Worm (Caenorhabditis elegans): Measurements from ENCODE around the gene swsn-3.

The swsn-3 gene

DNA sequence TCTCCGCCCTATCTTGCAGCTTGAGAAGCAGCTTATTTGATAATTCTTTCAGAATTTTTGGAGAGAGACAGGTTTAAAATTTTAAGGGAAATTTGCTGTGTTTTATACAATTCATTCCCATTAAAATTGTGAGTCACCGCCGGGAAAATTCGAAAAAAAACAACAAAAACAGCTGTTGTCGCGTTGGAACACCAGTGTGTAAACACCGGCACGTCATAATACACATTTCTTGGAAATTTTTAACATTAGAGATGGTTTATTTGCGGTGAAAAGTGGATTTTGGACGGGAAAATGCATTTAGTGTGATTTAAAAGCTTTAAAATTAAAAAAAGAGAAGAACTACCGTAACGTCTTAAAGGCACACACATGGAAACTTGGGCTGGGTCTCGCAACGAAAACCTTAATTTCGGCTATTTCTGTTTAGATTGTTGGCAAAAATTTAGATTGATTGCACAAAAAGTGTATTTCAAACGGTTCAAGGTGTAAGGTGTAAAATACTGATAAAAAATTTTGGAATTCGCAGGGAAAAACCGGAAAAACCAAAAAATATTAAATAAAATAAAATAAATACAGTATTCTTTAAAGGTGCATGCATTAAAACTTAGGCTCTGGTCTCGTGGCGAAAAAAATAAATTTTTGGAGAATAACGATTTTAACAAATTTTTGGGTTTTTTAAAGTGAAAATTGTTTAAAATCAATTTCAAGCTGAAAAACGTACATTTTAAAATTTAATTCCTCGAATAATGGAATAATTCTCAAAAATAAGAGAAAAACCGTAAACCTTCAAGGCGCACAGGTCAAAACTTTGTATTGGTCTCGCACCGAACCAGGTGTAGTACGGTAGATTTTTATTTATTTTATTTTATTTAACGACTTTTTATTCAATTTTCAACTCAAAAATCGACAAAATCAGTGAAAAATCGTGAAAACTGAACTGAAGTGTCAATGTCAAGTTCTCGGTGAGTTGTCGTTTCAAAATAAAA lies 43.0 kb downstream of the swsn-3 start, which contains the start of gene cosa-1:
cosa-1 (plus strand) TSS at position 896 of the 983 bp plus-strand sequence.
- TF ChIP-seq F13H6.1 (tag; optimal IDR thresholded peaks at IDR 0.05) (no peak), ztf-16 (tag; optimal IDR thresholded peaks at IDR 0.05) (no peak), pha-4 (tag; optimal IDR thresholded peaks at IDR 0.05) (no peak), ceh-31 (tag; optimal IDR thresholded peaks at IDR 0.05) (no peak), lim-6 (tag; optimal IDR thresholded peaks at IDR 0.05) (no peak)

DNA sequence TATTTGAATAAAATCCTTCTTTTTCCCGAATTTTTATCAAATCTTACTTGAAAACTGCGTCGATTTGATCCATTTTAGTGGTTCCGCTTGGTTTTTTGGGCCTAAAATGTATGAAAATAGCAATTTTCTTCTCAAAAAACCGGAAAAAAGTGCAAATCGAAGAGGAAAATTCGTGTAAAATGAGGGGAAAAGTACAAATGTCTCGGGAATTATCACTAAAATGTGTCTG lies 43.6 kb downstream of the swsn-3 start, which contains the start of gene Y71H2AM.11:
Y71H2AM.11 (minus strand) TSS at position 101 of the 229 bp plus-strand sequence.
- no peak for TF ChIP-seq hlh-13 (GFP tag; optimal IDR thresholded peaks at IDR 0.05)
- no peak for TF ChIP-seq pqm-1 (tag; optimal IDR thresholded peaks at IDR 0.05)
- no peak for TF ChIP-seq sox-2 (GFP tag; IDR thresholded peaks at IDR 0.05)
- TF ChIP-seq T23F11.4 (GFP tag; optimal IDR thresholded peaks at IDR 0.05) = no peak
- no peak for TF ChIP-seq C38D4.7 (GFP tag; optimal IDR thresholded peaks at IDR 0.05)
- TF ChIP-seq zip-5 (tag; optimal IDR thresholded peaks at IDR 0.05) = no peak
- TF ChIP-seq ceh-24 (tag; optimal IDR thresholded peaks at IDR 0.05) = no peak
- TF ChIP-seq dmd-4 (tag; optimal IDR thresholded peaks at IDR 0.05; ENCODE audit: borderline replicate concordance) = no peak
- TF ChIP-seq nhr-232 (tag; optimal IDR thresholded peaks at IDR 0.05) = no peak
- no peak for TF ChIP-seq fax-1 (tag; optimal IDR thresholded peaks at IDR 0.05)

DNA sequence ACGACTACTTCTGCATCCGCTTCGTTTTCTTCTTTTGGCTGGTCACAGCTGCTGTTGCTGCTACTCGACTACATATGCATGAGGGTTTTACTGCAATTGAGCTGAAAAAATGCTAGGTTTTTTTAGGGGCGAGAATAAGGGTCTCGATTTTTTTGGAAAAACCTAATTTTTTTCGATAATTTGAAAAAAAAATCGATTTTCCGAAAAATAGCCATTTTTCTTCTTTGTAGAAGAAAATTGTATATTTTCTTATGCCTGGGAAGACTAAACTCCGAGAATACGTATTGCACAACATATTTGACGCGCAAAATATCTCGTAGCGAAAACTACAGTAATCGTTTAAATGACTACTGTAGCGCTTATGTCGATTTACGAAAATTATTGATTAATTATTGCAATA lies 52.0 kb downstream of the swsn-3 start, which contains the start of gene tmem-132:
tmem-132 (minus strand) TSS at position 101 of the 400 bp plus-strand sequence.
- TF ChIP-seq ceh-2 (tag; optimal IDR thresholded peaks at IDR 0.05) (no peak), ceh-34 (tag; optimal IDR thresholded peaks at IDR 0.05) (no peak), ttx-3 (tag; optimal IDR thresholded peaks at IDR 0.05) (no peak), unc-86 (tag; optimal IDR thresholded peaks at IDR 0.05) (no peak), pros-1 (tag; optimal IDR thresholded peaks at IDR 0.05) (no peak), rnt-1 (tag; optimal IDR thresholded peaks at IDR 0.05) (no peak), ahr-1 (tag; optimal IDR thresholded peaks at IDR 0.05) (no peak), C08G9.2 (tag; optimal IDR thresholded peaks at IDR 0.05) (no peak), pax-1 (tag; optimal IDR thresholded peaks at IDR 0.05) (no peak), F13H6.1 (tag; optimal IDR thresholded peaks at IDR 0.05) (no peak), K02D7.2 (tag; optimal IDR thresholded peaks at IDR 0.05) (no peak), fkh-10 (GFP tag; optimal IDR thresholded peaks at IDR 0.05) (no peak), ceh-14 (tag; optimal IDR thresholded peaks at IDR 0.05) (no peak)

Measured in whole organism, late embryonic.